Fruit fly (Drosophila melanogaster): ENCODE data around the gene CG15531.

DNA sequence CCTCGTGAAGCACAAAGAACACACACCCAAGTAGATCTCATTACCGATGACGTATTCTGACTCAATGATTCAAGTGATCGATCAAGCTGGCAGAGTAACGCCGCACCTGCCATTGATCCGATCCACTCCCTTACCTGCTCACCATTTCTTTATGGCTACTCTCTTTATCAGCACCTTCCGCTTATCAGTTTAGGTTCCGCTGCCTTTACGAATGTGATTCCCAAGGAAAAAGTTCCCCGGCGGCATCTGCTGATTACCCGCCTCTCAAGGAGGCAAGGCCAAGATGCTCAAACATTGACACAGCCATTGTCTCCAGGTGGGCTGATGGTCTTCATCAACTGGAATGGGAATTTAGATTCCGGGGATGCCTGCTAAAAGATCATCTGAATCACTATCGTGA is 19.0 kb upstream of the CG15531 start:
- TF ChIP-seq psq (optimal IDR thresholded peaks at IDR 0.05), result no peak
- TF ChIP-seq insv (optimal IDR thresholded peaks at IDR 0.05), result no peak
- no peak for TF ChIP-seq h (optimal IDR thresholded peaks at IDR 0.05)
- no peak for TF ChIP-seq Sin3A (optimal IDR thresholded peaks at IDR 0.05)
